Worm (Caenorhabditis elegans): Measurements from ENCODE around the gene ZK1073.1.

DNA sequence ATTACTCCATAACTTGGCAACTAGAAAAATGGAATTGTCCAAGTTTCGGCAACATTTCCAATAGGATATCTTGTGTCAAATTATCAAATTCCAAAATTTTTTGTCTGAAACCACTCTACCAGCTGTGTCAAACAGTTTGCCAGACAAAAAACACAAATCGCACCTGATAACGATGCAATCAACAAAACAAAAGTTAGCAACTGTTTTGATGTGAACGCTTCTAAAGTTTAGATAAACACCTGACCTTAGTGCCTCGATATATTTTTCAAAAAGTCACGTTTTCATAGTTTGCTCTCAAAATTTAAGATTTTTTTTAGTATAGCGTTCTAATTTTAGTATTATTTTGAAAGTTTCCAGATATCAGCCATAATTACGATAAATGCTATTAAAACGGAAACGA lies 22.6 kb upstream of the ZK1073.1 start:
- TF ChIP-seq tab-1 (GFP tag; IDR thresholded peaks at IDR 0.05) (no peak), flt-1 (GFP tag; IDR thresholded peaks at IDR 0.05) (no peak), T22C8.4 (GFP tag; IDR thresholded peaks at IDR 0.05) (no peak), klf-2 (GFP tag; conservative IDR thresholded peaks at IDR 0.05) (no peak), med-1 (GFP tag; optimal IDR thresholded peaks at IDR 0.05; ENCODE audit: insufficient read depth) (no peak), ztf-29 (GFP tag; IDR thresholded peaks at IDR 0.05) (no peak)

All from whole organism, midembryonic.